Fruit fly (Drosophila melanogaster) whole organism, adult: Measurements from ENCODE around the gene CG9356.

Experiments used
- CG11617 ChIP-seq: fragments of 200-800 bp; sonication (Bioruptor generic); optimal IDR thresholded peaks from 2 replicates; lab custom pipeline; 2017; ENCODE audit warnings: mild to moderate bottlenecking, missing biosample characterization, missing genetic modification reagents, missing genetic modification characterization
- CG12768 ChIP-seq: fragments of 200-800 bp; sonication (Bioruptor generic); optimal IDR thresholded peaks from 2 replicates; lab custom pipeline; 2017; ENCODE audit warnings: missing biosample characterization, missing genetic modification characterization, mild to moderate bottlenecking, moderate library complexity, missing genetic modification reagents
- CG33017 ChIP-seq: fragments of 200-800 bp; sonication (Bioruptor generic); optimal IDR thresholded peaks from 2 replicates; lab custom pipeline; 2018; ENCODE audit warnings: missing biosample characterization, mild to moderate bottlenecking, missing genetic modification characterization, moderate library complexity
- CG7045 ChIP-seq: fragments of 200-800 bp; sonication (Bioruptor generic); optimal IDR thresholded peaks from 2 replicates; lab custom pipeline; 2017; ENCODE audit warnings: missing biosample characterization, mild to moderate bottlenecking, missing genetic modification characterization
- CG7101 ChIP-seq: fragments of 200-800 bp; sonication (Bioruptor generic); optimal IDR thresholded peaks from 2 replicates; lab custom pipeline; 2018; ENCODE audit warnings: missing biosample characterization, mild to moderate bottlenecking, missing genetic modification characterization, moderate library complexity
- Crg-1 ChIP-seq: fragments of 200-800 bp; sonication (Bioruptor generic); optimal IDR thresholded peaks from 2 replicates; lab custom pipeline; 2016; ENCODE audit warnings: missing biosample characterization, missing genetic modification characterization
- Mnt ChIP-seq: fragments of 200-800 bp; sonication (Bioruptor generic); optimal IDR thresholded peaks from 2 replicates; lab custom pipeline; 2016; ENCODE audit warnings: missing biosample characterization, mild to moderate bottlenecking, missing genetic modification characterization
- cic ChIP-seq: fragments of 200-800 bp; sonication (Bioruptor generic); optimal IDR thresholded peaks from 2 replicates; lab custom pipeline; 2017; ENCODE audit warnings: missing biosample characterization, mild to moderate bottlenecking, missing genetic modification characterization, moderate library complexity
- kay ChIP-seq: fragments of 200-800 bp; sonication (Bioruptor generic); peaks from one replicate; lab custom pipeline; 2016; ENCODE audit warnings: missing biosample characterization, missing genetic modification characterization, borderline replicate concordance
- ovo ChIP-seq: fragments of 200-800 bp; sonication (Bioruptor generic); optimal IDR thresholded peaks from 2 replicates; lab custom pipeline; 2016; ENCODE audit warnings: missing biosample characterization, missing genetic modification characterization
- pad ChIP-seq: fragments of 200-800 bp; sonication (Bioruptor generic); optimal IDR thresholded peaks from 3 replicates; lab custom pipeline; 2017; ENCODE audit warnings: missing biosample characterization, missing genetic modification characterization, mild to moderate bottlenecking, moderate library complexity, missing genetic modification reagents
- tj ChIP-seq: fragments of 200-800 bp; sonication (Bioruptor generic); optimal IDR thresholded peaks from 3 replicates; lab custom pipeline; 2017; ENCODE audit warnings: missing biosample characterization, mild to moderate bottlenecking, missing genetic modification characterization, moderate library complexity

DNA sequence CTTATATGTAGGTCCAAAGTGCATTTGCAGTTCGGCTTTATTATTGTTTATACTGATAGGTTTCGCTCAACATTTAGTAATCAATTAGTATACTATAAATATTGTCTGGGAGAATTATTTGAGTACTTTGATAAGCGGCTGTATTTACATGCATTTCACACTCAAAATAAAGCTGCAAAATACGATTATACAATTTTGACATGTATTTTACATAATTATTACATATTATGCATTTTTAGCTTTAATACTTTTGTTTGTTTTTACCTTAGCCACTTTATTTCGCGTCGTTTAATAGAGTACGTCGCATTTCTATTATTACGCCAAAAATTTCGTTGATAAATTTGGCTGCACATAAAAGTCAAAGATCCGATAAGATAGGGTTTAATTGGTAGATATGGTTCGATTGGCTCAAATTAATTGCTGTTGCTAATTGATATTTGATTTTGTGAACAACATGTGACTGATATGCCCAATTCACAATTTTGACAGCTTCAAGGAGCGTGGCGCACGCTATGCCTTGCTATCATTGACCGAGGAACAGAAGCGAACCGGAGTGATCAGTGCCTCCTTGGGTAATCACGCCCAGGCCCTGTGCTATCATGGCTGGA, 38.1 kb downstream of the CG9356 start:
- no peak for TF ChIP-seq CG33017 (tag; lab: Kevin White, UChicago)
- no peak for TF ChIP-seq CG7045
- peak; percentile 95 for TF ChIP-seq kay
- no peak for TF ChIP-seq CG12768
- TF ChIP-seq CG7101 (tag; lab: Kevin White, UChicago) = no peak
- no peak for TF ChIP-seq pad (GFP tag; lab: Kevin White, UChicago)
- no peak for TF ChIP-seq cic (GFP tag; lab: Kevin White, UChicago)
- no peak for TF ChIP-seq tj (GFP tag; lab: Kevin White, UChicago)
- no peak for TF ChIP-seq Crg-1 (GFP tag; lab: Kevin White, UChicago)
- TF ChIP-seq Mnt = no peak
- TF ChIP-seq ovo (GFP tag; lab: Kevin White, UChicago) = no peak
- TF ChIP-seq CG11617 (GFP tag; lab: Kevin White, UChicago) = no peak
